Worm (Caenorhabditis elegans) whole organism, young adult: Measurements from ENCODE around the gene pek-1.

Experiments used
- C06A6.2 ChIP-seq: fragments of 200-800 bp; sonication (Bioruptor generic); conservative IDR thresholded peaks from 2 replicates; pipeline ENCODE4 v1.3.6; 2022; ENCODE audit warnings: missing genetic modification characterization, missing compliant biosample characterization
- F22D6.2 ChIP-seq: sonication (generic microtip); optimal IDR thresholded peaks from 2 replicates; lab custom pipeline; 2016; ENCODE audit warnings: mild to moderate bottlenecking, missing genetic modification characterization, missing compliant biosample characterization
- ama-1 ChIP-seq, 3 experiments: fragments of 150-350 bp in 1 of 3; sonication (generic microtip) in 2 of 3; optimal IDR thresholded peaks; 2 replicates each; lab custom pipeline; 2014 to 2018; ENCODE audit warnings: missing biosample characterization in 2 of 3, missing genetic modification characterization in 2 of 3, missing genetic modification reagents in 2 of 3
- dpl-1 ChIP-seq: fragments of 150-350 bp; optimal IDR thresholded peaks from 2 replicates; lab custom pipeline; 2014; ENCODE audit warnings: missing biosample characterization, missing genetic modification reagents, missing genetic modification characterization
- egl-18 ChIP-seq: fragments of 200-800 bp; sonication (Bioruptor generic); IDR thresholded peaks from 2 replicates; pipeline ENCODE4 v1.3.6; 2022; ENCODE audit warnings: missing genetic modification reagents, missing genetic modification characterization, missing compliant biosample characterization
- ets-4 ChIP-seq: fragments of 200-800 bp; sonication (Bioruptor generic); optimal IDR thresholded peaks from 2 replicates; lab custom pipeline; 2018; ENCODE audit warnings: mild to moderate bottlenecking, missing genetic modification characterization, missing compliant biosample characterization
- lsl-1 ChIP-seq: fragments of 200-800 bp; sonication (Bioruptor generic); optimal IDR thresholded peaks from 2 replicates; lab custom pipeline; 2018; ENCODE audit warnings: mild to moderate bottlenecking, missing genetic modification characterization, moderate library complexity, missing compliant biosample characterization

ce11 chrX:11450261-11450660 lies 35.6 kb upstream of the pek-1 start:
- TF ChIP-seq F22D6.2 (tag; lab: Kevin White, UChicago) (no peak), C06A6.2 (GFP tag; lab: Robert Waterston, UW) (no peak), egl-18 (GFP tag; lab: Robert Waterston, UW) (no peak), ets-4 (GFP tag; lab: Kevin White, UChicago) (no peak), ama-1 (optimal IDR thresholded peaks at IDR 0.05; lab: Kevin White, UChicago) (no peak), ama-1 (GFP tag; optimal IDR thresholded peaks at IDR 0.05; lab: Kevin White, UChicago) (no peak), lsl-1 (GFP tag; lab: Kevin White, UChicago) (no peak), dpl-1 (no peak)
